Fruit fly (Drosophila melanogaster) whole organism, embryonic: ENCODE measurements around the gene Twdlalpha.
A peak's percentile ranks its signal among the peaks of the same experiment; 100 is the strongest.

Experiments
- Abd-B ChIP-seq: fragments of 200-800 bp; sonication (Bioruptor generic); optimal IDR thresholded peaks from 2 replicates; lab custom pipeline; 2018; ENCODE audit warnings: missing biosample characterization, mild to moderate bottlenecking, missing genetic modification characterization, moderate library complexity
- Atf3 ChIP-seq: fragments of 200-800 bp; sonication (Bioruptor generic); optimal IDR thresholded peaks from 3 replicates; lab custom pipeline; 2016; ENCODE audit warnings: missing biosample characterization, missing genetic modification characterization
- CG10431 ChIP-seq: fragments of 200-800 bp; sonication (Bioruptor generic); optimal IDR thresholded peaks from 3 replicates; lab custom pipeline; 2018; ENCODE audit warnings: missing biosample characterization, mild to moderate bottlenecking, missing genetic modification characterization
- CG10959 ChIP-seq: fragments of 200-800 bp; sonication (Bioruptor generic); IDR thresholded peaks from 2 replicates; pipeline ENCODE4 v1.3.6; 2022; ENCODE audit warnings: missing biosample characterization, missing genetic modification characterization
- CG11398 ChIP-seq: fragments of 200-800 bp; sonication (Bioruptor generic); optimal IDR thresholded peaks from 2 replicates; lab custom pipeline; 2016; ENCODE audit warnings: missing biosample characterization, missing genetic modification characterization
- CG12659 ChIP-seq: fragments of 200-800 bp; sonication (Bioruptor generic); optimal IDR thresholded peaks from 3 replicates; lab custom pipeline; 2017; ENCODE audit warnings: mild to moderate bottlenecking, missing biosample characterization, missing genetic modification reagents, missing genetic modification characterization
- CG12744 ChIP-seq: fragments of 200-800 bp; sonication (Bioruptor generic); optimal IDR thresholded peaks from 2 replicates; lab custom pipeline; 2016; ENCODE audit warnings: missing biosample characterization, missing genetic modification characterization
- CG14441 ChIP-seq: fragments of 200-800 bp; sonication (Bioruptor generic); IDR thresholded peaks from 2 replicates; pipeline ENCODE4 v1.3.6; 2022; ENCODE audit warnings: missing biosample characterization, missing genetic modification characterization
- CG15514 ChIP-seq: fragments of 200-800 bp; sonication (Bioruptor generic); optimal IDR thresholded peaks from 3 replicates; lab custom pipeline; 2017; ENCODE audit warnings: missing biosample characterization, missing genetic modification characterization, mild to moderate bottlenecking, moderate library complexity, missing genetic modification reagents
- CG17802 ChIP-seq: fragments of 200-800 bp; sonication (Bioruptor generic); optimal IDR thresholded peaks from 2 replicates; lab custom pipeline; 2018; ENCODE audit warnings: missing biosample characterization, mild to moderate bottlenecking, missing genetic modification characterization, moderate library complexity
- CG18262 ChIP-seq: fragments of 200-800 bp; optimal IDR thresholded peaks from 3 replicates; lab custom pipeline; 2019; ENCODE audit warnings: missing biosample characterization, mild to moderate bottlenecking, missing genetic modification characterization, moderate library complexity
- CG2875 ChIP-seq: fragments of 200-800 bp; sonication (Bioruptor generic); optimal IDR thresholded peaks from 2 replicates; lab custom pipeline; 2017; ENCODE audit warnings: missing biosample characterization, mild to moderate bottlenecking, missing genetic modification characterization, missing genetic modification reagents
- CG30431 ChIP-seq: fragments of 200-800 bp; sonication (Bioruptor generic); optimal IDR thresholded peaks from 2 replicates; lab custom pipeline; 2017; ENCODE audit warnings: missing biosample characterization, missing genetic modification characterization
- CG31224 ChIP-seq: fragments of 200-800 bp; sonication (Bioruptor generic); IDR thresholded peaks from 2 replicates; pipeline ENCODE4 v1.3.6; 2022; ENCODE audit warnings: missing biosample characterization, missing genetic modification characterization
- CG34224 ChIP-seq: fragments of 200-800 bp; sonication (Bioruptor generic); IDR thresholded peaks from 3 replicates; pipeline ENCODE4 v1.3.6; 2022; ENCODE audit warnings: missing biosample characterization, missing genetic modification characterization; ENCODE audit not compliant: partially characterized antibody
- CG4360 ChIP-seq: fragments of 200-800 bp; sonication (Bioruptor generic); IDR thresholded peaks from 2 replicates; pipeline ENCODE4 v1.3.6; 2022; ENCODE audit warnings: missing biosample characterization, missing genetic modification characterization
- CG7556 ChIP-seq: fragments of 200-800 bp; sonication (Bioruptor generic); optimal IDR thresholded peaks from 2 replicates; lab custom pipeline; 2017; ENCODE audit warnings: missing biosample characterization, mild to moderate bottlenecking, missing genetic modification characterization
- CG7745 ChIP-seq: fragments of 200-800 bp; sonication (Bioruptor generic); optimal IDR thresholded peaks from 2 replicates; lab custom pipeline; 2018; ENCODE audit warnings: missing biosample characterization, mild to moderate bottlenecking, missing genetic modification characterization, moderate library complexity
- CG8478 ChIP-seq: fragments of >200 bp; optimal IDR thresholded peaks from 2 replicates; lab custom pipeline; 2018
- CG9817 ChIP-seq: fragments of 200-800 bp; sonication (Bioruptor generic); optimal IDR thresholded peaks from 2 replicates; lab custom pipeline; 2018; ENCODE audit warnings: missing biosample characterization, mild to moderate bottlenecking, missing genetic modification characterization, moderate library complexity
- CoRest ChIP-seq: fragments of 200-800 bp; sonication (Bioruptor generic); optimal IDR thresholded peaks from 3 replicates; lab custom pipeline; 2018; ENCODE audit warnings: missing biosample characterization, mild to moderate bottlenecking, missing genetic modification characterization, moderate library complexity
- Dek ChIP-seq: fragments of 200-800 bp; sonication (Bioruptor generic); optimal IDR thresholded peaks from 3 replicates; lab custom pipeline; 2019; ENCODE audit warnings: missing biosample characterization, mild to moderate bottlenecking, missing genetic modification characterization, moderate library complexity
- Dip3 ChIP-seq: fragments of 200-800 bp; sonication (Bioruptor generic); optimal IDR thresholded peaks from 3 replicates; lab custom pipeline; 2016; ENCODE audit warnings: missing biosample characterization, missing genetic modification characterization
- Myb ChIP-seq: fragments of 200-800 bp; sonication (Bioruptor generic); optimal IDR thresholded peaks from 2 replicates; lab custom pipeline; 2016; ENCODE audit warnings: missing biosample characterization, missing genetic modification characterization
- Pdp1 ChIP-seq, 2 experiments: fragments of 200-800 bp; sonication (Bioruptor generic); optimal IDR thresholded peaks; 3 replicates each; lab custom pipeline; 2016; ENCODE audit warnings: missing biosample characterization in 2 of 2, missing genetic modification characterization in 2 of 2, mild to moderate bottlenecking in 1 of 2, moderate library complexity in 1 of 2
- Scr ChIP-seq: fragments of 200-800 bp; sonication (Bioruptor generic); IDR thresholded peaks from 2 replicates; pipeline ENCODE4 v1.3.6; 2022; ENCODE audit warnings: missing biosample characterization, missing genetic modification characterization; ENCODE audit not compliant: partially characterized antibody
- Sry-β ChIP-seq: fragments of 200-800 bp; sonication (Bioruptor generic); optimal IDR thresholded peaks from 2 replicates; lab custom pipeline; 2018; ENCODE audit warnings: missing biosample characterization, mild to moderate bottlenecking, missing genetic modification characterization, moderate library complexity
- Ssrp ChIP-seq: fragments of 200-800 bp; sonication (Bioruptor generic); optimal IDR thresholded peaks from 2 replicates; lab custom pipeline; 2018; ENCODE audit warnings: missing biosample characterization, mild to moderate bottlenecking, missing genetic modification characterization, moderate library complexity
- Xbp1 ChIP-seq: fragments of 200-800 bp; sonication (Bioruptor generic); optimal IDR thresholded peaks from 3 replicates; lab custom pipeline; 2016; ENCODE audit warnings: missing biosample characterization, mild to moderate bottlenecking, missing genetic modification characterization
- ase ChIP-seq: fragments of 200-800 bp; sonication (Bioruptor generic); IDR thresholded peaks from 3 replicates; pipeline ENCODE4 v1.3.6; 2022; ENCODE audit warnings: missing biosample characterization, missing genetic modification characterization
- chm ChIP-seq: fragments of 200-800 bp; sonication (Bioruptor generic); IDR thresholded peaks from 2 replicates; pipeline ENCODE4 v1.3.6; 2022; ENCODE audit warnings: missing biosample characterization, missing genetic modification characterization
- corto ChIP-seq: fragments of 200-800 bp; sonication (Bioruptor generic); optimal IDR thresholded peaks from 2 replicates; lab custom pipeline; 2016; ENCODE audit warnings: missing biosample characterization, mild to moderate bottlenecking, missing genetic modification characterization, moderate library complexity
- cwo ChIP-seq: fragments of 200-800 bp; sonication (Bioruptor generic); optimal IDR thresholded peaks from 3 replicates; lab custom pipeline; 2017; ENCODE audit warnings: missing biosample characterization, missing genetic modification characterization, mild to moderate bottlenecking, moderate library complexity, missing genetic modification reagents
- dpn ChIP-seq, 2 experiments: fragments of 200-800 bp; sonication (Bioruptor generic); optimal IDR thresholded peaks; 3 replicates each; lab custom pipeline; 2016; ENCODE audit warnings: missing biosample characterization in 2 of 2, missing genetic modification characterization in 2 of 2
- en ChIP-seq: fragments of 200-800 bp; sonication (Bioruptor generic); optimal IDR thresholded peaks from 2 replicates; lab custom pipeline; 2016; ENCODE audit warnings: missing biosample characterization, missing genetic modification characterization
- fu2 ChIP-seq: fragments of 200-800 bp; sonication (Bioruptor generic); optimal IDR thresholded peaks from 2 replicates; lab custom pipeline; 2016; ENCODE audit warnings: missing biosample characterization, missing genetic modification characterization
- knrl ChIP-seq: fragments of 200-800 bp; sonication (Bioruptor generic); IDR thresholded peaks from 3 replicates; pipeline ENCODE4 v1.3.6; 2022; ENCODE audit warnings: missing biosample characterization, missing genetic modification characterization; ENCODE audit not compliant: partially characterized antibody
- mam ChIP-seq: fragments of 200-800 bp; sonication (Bioruptor generic); optimal IDR thresholded peaks from 3 replicates; lab custom pipeline; 2016; ENCODE audit warnings: missing biosample characterization, missing genetic modification characterization
- nau ChIP-seq: fragments of 200-800 bp; sonication (Bioruptor generic); optimal IDR thresholded peaks from 3 replicates; lab custom pipeline; 2017; ENCODE audit warnings: missing biosample characterization, mild to moderate bottlenecking, missing genetic modification characterization, missing genetic modification reagents
- org-1 ChIP-seq: fragments of 200-800 bp; sonication (Bioruptor generic); optimal IDR thresholded peaks from 2 replicates; lab custom pipeline; 2017; ENCODE audit warnings: missing biosample characterization, missing genetic modification characterization
- pb ChIP-seq: fragments of 200-800 bp; sonication (Bioruptor generic); optimal IDR thresholded peaks from 3 replicates; lab custom pipeline; 2016; ENCODE audit warnings: missing biosample characterization, missing genetic modification characterization
- phol ChIP-seq: fragments of 200-800 bp; sonication (Bioruptor generic); optimal IDR thresholded peaks from 3 replicates; lab custom pipeline; 2018; ENCODE audit warnings: missing biosample characterization, mild to moderate bottlenecking, missing genetic modification characterization, moderate library complexity
- schlank ChIP-seq: fragments of 200-800 bp; sonication (Bioruptor generic); optimal IDR thresholded peaks from 2 replicates; lab custom pipeline; 2018; ENCODE audit warnings: missing biosample characterization, mild to moderate bottlenecking, missing genetic modification characterization
- seq ChIP-seq: fragments of 200-800 bp; sonication (Bioruptor generic); IDR thresholded peaks from 2 replicates; pipeline ENCODE4 v1.3.6; 2022; ENCODE audit warnings: missing biosample characterization, missing genetic modification characterization
- sqz ChIP-seq: fragments of 200-800 bp; sonication (Bioruptor generic); optimal IDR thresholded peaks from 3 replicates; lab custom pipeline; 2018; ENCODE audit warnings: missing biosample characterization, mild to moderate bottlenecking, missing genetic modification characterization
- sug ChIP-seq: fragments of 200-800 bp; optimal IDR thresholded peaks from 2 replicates; lab custom pipeline; 2019; ENCODE audit warnings: missing biosample characterization, mild to moderate bottlenecking, missing genetic modification characterization, moderate library complexity
- trem ChIP-seq: fragments of 200-800 bp; optimal IDR thresholded peaks from 3 replicates; lab custom pipeline; 2019; ENCODE audit warnings: missing biosample characterization, mild to moderate bottlenecking, missing genetic modification characterization, moderate library complexity
- tup ChIP-seq: fragments of 200-800 bp; sonication (Bioruptor generic); optimal IDR thresholded peaks from 2 replicates; lab custom pipeline; 2016; ENCODE audit warnings: missing biosample characterization, mild to moderate bottlenecking, missing genetic modification characterization, moderate library complexity
- zfh2 ChIP-seq: fragments of 200-800 bp; sonication (Bioruptor generic); optimal IDR thresholded peaks from 2 replicates; lab custom pipeline; 2016; ENCODE audit warnings: missing biosample characterization, missing genetic modification characterization

Twdlalpha gene

DNA sequence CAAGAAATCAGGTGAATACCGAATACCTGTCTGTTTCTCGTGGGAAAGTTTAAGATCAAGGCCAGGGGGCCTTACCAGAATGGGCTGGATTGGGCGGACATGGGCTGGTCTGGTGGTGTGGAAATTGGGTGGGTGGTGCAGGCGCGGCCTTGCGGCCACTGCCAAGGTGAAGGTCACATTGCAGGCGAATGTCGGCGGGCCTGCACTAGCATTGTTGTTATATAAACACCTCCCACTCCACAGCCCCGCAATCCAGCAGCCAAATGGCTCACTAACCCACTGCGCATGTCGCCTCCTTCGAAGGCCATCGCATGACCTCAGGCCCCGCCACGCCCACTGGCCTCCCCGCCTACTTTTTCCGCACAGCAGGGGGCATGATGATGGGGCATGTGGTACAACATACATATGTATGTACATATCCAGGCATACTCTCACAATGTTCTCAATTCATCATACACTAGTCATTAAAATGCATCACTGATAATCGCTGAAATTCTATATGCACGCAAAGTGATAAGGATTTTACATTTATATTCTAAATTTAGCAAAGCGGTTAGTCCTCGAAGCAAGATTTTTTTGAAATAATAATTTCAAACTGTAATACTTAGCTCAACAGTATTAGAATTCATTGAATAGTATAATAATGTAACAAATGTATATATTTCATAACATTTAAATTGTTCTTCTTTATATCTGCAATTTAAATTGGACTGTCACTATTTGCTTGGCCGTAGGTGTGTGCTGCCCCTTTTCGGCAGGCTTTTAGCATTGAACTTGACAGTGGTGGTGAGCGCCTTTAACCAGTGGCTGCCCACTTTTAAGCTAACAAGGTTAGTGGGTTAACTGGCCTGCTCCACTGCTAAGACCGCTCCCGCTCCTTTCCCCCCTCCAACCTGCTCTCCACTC, 45.8 kb upstream of the Twdlalpha start (continued):
- TF ChIP-seq CG9817 (no peak), CG10959 (GFP tag; lab: Robert Waterston, UW) (no peak), Sry-β (no peak), sqz (no peak), CG12744 (GFP tag; lab: Kevin White, UChicago) (no peak), phol (tag; lab: Kevin White, UChicago) (peak; percentile 2), Ssrp (tag; lab: Kevin White, UChicago) (no peak), chm (GFP tag; lab: Robert Waterston, UW) (no peak), Pdp1 (GFP tag; optimal IDR thresholded peaks at IDR 0.05; lab: Kevin White, UChicago) (peak in 1 of 2 experiments; percentile 57), CoRest (tag; lab: Kevin White, UChicago) (peak; percentile 17), CG31224 (GFP tag; lab: Robert Waterston, UW) (no peak), CG11398 (GFP tag; lab: Kevin White, UChicago) (no peak), Dek (tag; lab: Kevin White, UChicago) (no peak), nau (GFP tag; lab: Kevin White, UChicago) (no peak), CG18262 (tag; lab: Kevin White, UChicago) (peak; percentile 37), CG30431 (GFP tag; lab: Kevin White, UChicago) (no peak), tup (GFP tag; lab: Kevin White, UChicago) (no peak), pb (GFP tag; lab: Kevin White, UChicago) (no peak), seq (GFP tag; lab: Robert Waterston, UW) (no peak), Dip3 (GFP tag; lab: Kevin White, UChicago) (no peak), CG8478 (lab: Kevin White, UChicago) (no peak), schlank (no peak), org-1 (GFP tag; lab: Kevin White, UChicago) (peak; percentile 8), Scr (no peak), ase (no peak), CG7745 (tag; lab: Kevin White, UChicago) (no peak), corto (no peak), CG14441 (GFP tag; lab: Robert Waterston, UW) (no peak), sug (no peak), knrl (GFP tag; lab: Robert Waterston, UW) (no peak), trem (tag; lab: Kevin White, UChicago) (no peak), CG17802 (no peak), CG34224 (no peak), Abd-B (GFP tag; lab: Kevin White, UChicago) (no peak), fu2 (GFP tag; lab: Kevin White, UChicago) (no peak), CG10431 (GFP tag; lab: Kevin White, UChicago) (no peak), CG12659 (GFP tag; lab: Kevin White, UChicago) (no peak), Myb (no peak), mam (GFP tag; lab: Kevin White, UChicago) (no peak), Xbp1 (GFP tag; lab: Kevin White, UChicago) (no peak), zfh2 (no peak), CG7556 (GFP tag; lab: Kevin White, UChicago) (peak; percentile 50), Atf3 (GFP tag; lab: Kevin White, UChicago) (no peak), CG15514 (no peak), CG2875 (GFP tag; lab: Kevin White, UChicago) (no peak), CG4360 (GFP tag; lab: Robert Waterston, UW) (no peak), dpn (GFP tag; optimal IDR thresholded peaks at IDR 0.05; lab: Kevin White, UChicago) (no peak), en (no peak), cwo (no peak)
